Fruit fly (Drosophila melanogaster) whole organism, prepupa: ENCODE measurements around the gene opa.

Experiments used
- CG11762 ChIP-seq: fragments of 200-800 bp; sonication (Bioruptor generic); optimal IDR thresholded peaks from 3 replicates; lab custom pipeline; 2016; ENCODE audit warnings: missing biosample characterization, missing genetic modification characterization; ENCODE audit not compliant: insufficient read depth
- OdsH ChIP-seq: fragments of 200-800 bp; sonication (Bioruptor generic); optimal IDR thresholded peaks from 3 replicates; lab custom pipeline; 2016; ENCODE audit warnings: missing biosample characterization, missing genetic modification characterization
- spab ChIP-seq: fragments of 200-800 bp; sonication (Bioruptor generic); optimal IDR thresholded peaks from 2 replicates; lab custom pipeline; 2017; ENCODE audit warnings: missing biosample characterization, mild to moderate bottlenecking, missing genetic modification characterization, missing genetic modification reagents

dm6 chr3R:4901189-4901588 lies 48.6 kb downstream of the opa start:
- TF ChIP-seq OdsH (GFP tag; lab: Kevin White, UChicago) (no peak), CG11762 (GFP tag; lab: Kevin White, UChicago) (no peak), spab (GFP tag; lab: Kevin White, UChicago) (no peak)
